Worm (Caenorhabditis elegans) whole organism, young adult: ENCODE data around the gene unc-44.

ENCODE experiments used
- B0035.1 ChIP-seq: sonication (generic microtip); optimal IDR thresholded peaks from 2 replicates; lab custom pipeline; 2016; ENCODE audit warnings: missing genetic modification characterization, mild to moderate bottlenecking, missing compliant biosample characterization, missing genotype, missing genetic modification reagents
- D2030.7 ChIP-seq: fragments of 200-800 bp; sonication (Bioruptor generic); IDR thresholded peaks from 2 replicates; pipeline ENCODE4 v1.3.6; 2022; ENCODE audit warnings: missing genetic modification reagents, missing genetic modification characterization, missing compliant biosample characterization
- F10E7.11 ChIP-seq: sonication (generic microtip); optimal IDR thresholded peaks from 2 replicates; lab custom pipeline; 2017; ENCODE audit warnings: mild to moderate bottlenecking, missing genetic modification characterization, moderate library complexity, missing compliant biosample characterization
- F52B5.7 ChIP-seq: sonication (generic microtip); optimal IDR thresholded peaks from 2 replicates; lab custom pipeline; 2016; ENCODE audit warnings: mild to moderate bottlenecking, missing genetic modification characterization, missing compliant biosample characterization
- T07F8.4 ChIP-seq: sonication (generic microtip); optimal IDR thresholded peaks from 2 replicates; lab custom pipeline; 2016; ENCODE audit warnings: mild to moderate bottlenecking, missing genetic modification characterization, moderate library complexity, missing compliant biosample characterization
- Y53G8AR.9 ChIP-seq: fragments of 200-800 bp; sonication (Bioruptor generic); conservative IDR thresholded peaks from 2 replicates; pipeline ENCODE4 v1.3.6; 2022; ENCODE audit warnings: missing genetic modification reagents, missing genetic modification characterization, missing compliant biosample characterization
- ama-1 ChIP-seq, 3 experiments: fragments of 150-350 bp in 1 of 3; sonication (generic microtip) in 2 of 3; optimal IDR thresholded peaks; 2 replicates each; lab custom pipeline; 2014 to 2018; ENCODE audit warnings: missing biosample characterization in 2 of 3, missing genetic modification characterization in 2 of 3, missing genetic modification reagents in 2 of 3
- atf-7 ChIP-seq: sonication (generic microtip); optimal IDR thresholded peaks from 2 replicates; lab custom pipeline; 2017; ENCODE audit warnings: mild to moderate bottlenecking, missing genetic modification characterization, missing compliant biosample characterization
- attf-5 ChIP-seq: fragments of 200-800 bp; sonication (Bioruptor generic); optimal IDR thresholded peaks from 2 replicates; lab custom pipeline; 2018; ENCODE audit warnings: mild to moderate bottlenecking, missing genetic modification characterization, missing compliant biosample characterization
- bed-2 ChIP-seq: fragments of 200-800 bp; sonication (Bioruptor generic); IDR thresholded peaks from 2 replicates; pipeline ENCODE4 v1.3.6; 2022; ENCODE audit warnings: missing genetic modification reagents, missing genetic modification characterization, missing compliant biosample characterization
- ccch-3 ChIP-seq: fragments of 200-800 bp; sonication (Bioruptor generic); optimal IDR thresholded peaks from 2 replicates; lab custom pipeline; 2018; ENCODE audit warnings: mild to moderate bottlenecking, missing genetic modification characterization, missing compliant biosample characterization
- ceh-100 ChIP-seq: fragments of 200-800 bp; sonication (Bioruptor generic); IDR thresholded peaks from 2 replicates; pipeline ENCODE4 v1.3.6; 2022; ENCODE audit warnings: missing genetic modification reagents, missing genetic modification characterization, missing compliant biosample characterization
- ceh-40 ChIP-seq: fragments of 200-800 bp; sonication (Bioruptor generic); IDR thresholded peaks from 2 replicates; pipeline ENCODE4 v1.3.6; 2022; ENCODE audit warnings: missing genetic modification characterization, missing compliant biosample characterization
- ceh-58 ChIP-seq: fragments of 200-800 bp; sonication (Bioruptor generic); IDR thresholded peaks from 2 replicates; pipeline ENCODE4 v1.3.6; 2022; ENCODE audit warnings: missing genetic modification characterization, missing compliant biosample characterization
- ceh-91 ChIP-seq: fragments of 200-800 bp; sonication (Bioruptor generic); IDR thresholded peaks from 2 replicates; pipeline ENCODE4 v1.3.6; 2022; ENCODE audit warnings: missing genetic modification reagents, missing genetic modification characterization, missing compliant biosample characterization
- efl-1 ChIP-seq: fragments of 150-350 bp; optimal IDR thresholded peaks from 2 replicates; lab custom pipeline; 2014; ENCODE audit warnings: missing biosample characterization, missing genetic modification reagents, missing genetic modification characterization
- egrh-3 ChIP-seq: fragments of 200-800 bp; sonication (Bioruptor generic); IDR thresholded peaks from 2 replicates; pipeline ENCODE4 v1.3.6; 2022; ENCODE audit warnings: missing genetic modification reagents, missing genetic modification characterization, missing compliant biosample characterization
- gei-17 ChIP-seq: fragments of 200-800 bp; sonication (Bioruptor generic); optimal IDR thresholded peaks from 2 replicates; lab custom pipeline; 2018; ENCODE audit warnings: mild to moderate bottlenecking, missing genetic modification characterization, missing compliant biosample characterization
- hmg-1.2 ChIP-seq: fragments of 200-800 bp; sonication (Bioruptor generic); IDR thresholded peaks from 2 replicates; pipeline ENCODE4 v1.3.6; 2022; ENCODE audit warnings: missing genetic modification reagents, missing genetic modification characterization, missing compliant biosample characterization
- hrde-1 ChIP-seq: sonication (generic microtip); optimal IDR thresholded peaks from 2 replicates; lab custom pipeline; 2016; ENCODE audit warnings: missing genetic modification characterization, mild to moderate bottlenecking, missing compliant biosample characterization, moderate library complexity, missing genotype, missing genetic modification reagents, borderline replicate concordance
- lin-26 ChIP-seq: fragments of 200-800 bp; sonication (Bioruptor generic); IDR thresholded peaks from 2 replicates; pipeline ENCODE4 v1.3.6; 2022; ENCODE audit warnings: missing genetic modification reagents, missing genetic modification characterization, missing compliant biosample characterization
- lin-35 ChIP-seq, 3 experiments: fragments of 150-350 bp in 2 of 3; sonication (generic microtip) in 1 of 3; optimal IDR thresholded peaks; 2 replicates each; lab custom pipeline; 2014 to 2018; ENCODE audit warnings: missing biosample characterization in 3 of 3, missing genetic modification characterization in 3 of 3, missing genetic modification reagents in 3 of 3
- lin-40 ChIP-seq: sonication (generic microtip); optimal IDR thresholded peaks from 2 replicates; lab custom pipeline; 2016; ENCODE audit warnings: missing genetic modification characterization, mild to moderate bottlenecking, missing compliant biosample characterization, missing genotype, missing genetic modification reagents
- lir-1 ChIP-seq: fragments of 200-800 bp; sonication (Bioruptor generic); conservative IDR thresholded peaks from 2 replicates; pipeline ENCODE4 v1.3.6; 2022; ENCODE audit warnings: missing genetic modification reagents, missing genetic modification characterization, missing compliant biosample characterization
- madf-3 ChIP-seq: fragments of 200-800 bp; sonication (Bioruptor generic); IDR thresholded peaks from 2 replicates; pipeline ENCODE4 v1.3.6; 2022; ENCODE audit warnings: missing genetic modification reagents, missing genetic modification characterization, missing compliant biosample characterization
- madf-6 ChIP-seq: fragments of 200-800 bp; sonication (Bioruptor generic); IDR thresholded peaks from 2 replicates; pipeline ENCODE4 v1.3.6; 2022; ENCODE audit warnings: missing genetic modification reagents, missing genetic modification characterization, missing compliant biosample characterization
- mel-28 ChIP-seq: sonication (generic microtip); optimal IDR thresholded peaks from 2 replicates; lab custom pipeline; 2016; ENCODE audit warnings: borderline replicate concordance, mild to moderate bottlenecking, missing genetic modification characterization, missing compliant biosample characterization
- nhr-27 ChIP-seq: fragments of 200-800 bp; sonication (Bioruptor generic); optimal IDR thresholded peaks from 2 replicates; lab custom pipeline; 2018; ENCODE audit warnings: mild to moderate bottlenecking, missing genetic modification characterization, moderate library complexity, missing compliant biosample characterization
- nhr-90 ChIP-seq: sonication (generic microtip); optimal IDR thresholded peaks from 2 replicates; lab custom pipeline; 2016; ENCODE audit warnings: missing genotype, mild to moderate bottlenecking, missing genetic modification characterization, missing compliant biosample characterization
- pbrm-1 ChIP-seq: fragments of 200-800 bp; sonication (Bioruptor generic); IDR thresholded peaks from 2 replicates; pipeline ENCODE4 v1.3.6; 2022; ENCODE audit warnings: missing genetic modification reagents, missing genetic modification characterization, missing compliant biosample characterization
- rec-8 ChIP-seq, 2 experiments: sonication (generic microtip); optimal IDR thresholded peaks; 2 replicates each; lab custom pipeline; 2016; ENCODE audit warnings: mild to moderate bottlenecking in 2 of 2, missing genetic modification characterization in 2 of 2, missing genetic modification reagents in 2 of 2, missing genotype in 2 of 2, missing biosample characterization in 1 of 2, missing compliant biosample characterization in 1 of 2, moderate library complexity in 1 of 2
- repo-1 ChIP-seq: sonication (generic microtip); optimal IDR thresholded peaks from 2 replicates; lab custom pipeline; 2017; ENCODE audit warnings: mild to moderate bottlenecking, missing genetic modification characterization, missing compliant biosample characterization
- sdz-38 ChIP-seq: sonication (generic microtip); optimal IDR thresholded peaks from 2 replicates; lab custom pipeline; 2016; ENCODE audit warnings: missing genotype, missing genetic modification characterization, missing compliant biosample characterization
- sea-2 ChIP-seq: fragments of 200-800 bp; sonication (Bioruptor generic); IDR thresholded peaks from 2 replicates; pipeline ENCODE4 v1.3.6; 2022; ENCODE audit warnings: missing genetic modification characterization, missing compliant biosample characterization
- snpc-4 ChIP-seq, 5 experiments: fragments of 150-350 bp in 1 of 5; sonication (generic microtip) in 4 of 5; optimal IDR thresholded peaks; 2 replicates each; lab custom pipeline; 2014 to 2018; ENCODE audit warnings: missing genetic modification characterization in 5 of 5, missing biosample characterization in 3 of 5, antibody characterized with exemption in 2 of 5, mild to moderate bottlenecking in 2 of 5, missing compliant biosample characterization in 2 of 5, missing genotype in 2 of 5, moderate library complexity in 2 of 5, missing genetic modification reagents in 1 of 5
- somi-1 ChIP-seq: fragments of 200-800 bp; sonication (Bioruptor generic); optimal IDR thresholded peaks from 2 replicates; lab custom pipeline; 2018; ENCODE audit warnings: mild to moderate bottlenecking, missing genetic modification characterization, missing compliant biosample characterization
- sptf-2 ChIP-seq: fragments of 200-800 bp; sonication (Bioruptor generic); optimal IDR thresholded peaks from 2 replicates; lab custom pipeline; 2018; ENCODE audit warnings: mild to moderate bottlenecking, missing genetic modification characterization, missing compliant biosample characterization
- xnd-1 ChIP-seq: sonication (generic microtip); optimal IDR thresholded peaks from 2 replicates; lab custom pipeline; 2016; ENCODE audit warnings: missing genotype, missing genetic modification reagents, missing genetic modification characterization, missing compliant biosample characterization
- ztf-18 ChIP-seq: sonication (generic microtip); optimal IDR thresholded peaks from 2 replicates; lab custom pipeline; 2016; ENCODE audit warnings: missing genotype, mild to moderate bottlenecking, missing genetic modification characterization, missing compliant biosample characterization
- ztf-22 ChIP-seq: fragments of 200-800 bp; sonication (Bioruptor generic); optimal IDR thresholded peaks from 2 replicates; lab custom pipeline; 2018; ENCODE audit warnings: mild to moderate bottlenecking, missing genetic modification characterization, moderate library complexity, missing compliant biosample characterization

Gene unc-44

ce11 chrIV:5940608-5941007 is 34.7 kb upstream of the unc-44 start:
- no peak for TF ChIP-seq D2030.7 (GFP tag; lab: Robert Waterston, UW)
- TF ChIP-seq sdz-38 (tag; lab: Kevin White, UChicago) = no peak
- TF ChIP-seq sea-2 (GFP tag; lab: Robert Waterston, UW) = no peak
- no peak for TF ChIP-seq somi-1 (GFP tag; lab: Kevin White, UChicago)
- no peak for TF ChIP-seq lin-35 (GFP tag; optimal IDR thresholded peaks at IDR 0.05; lab: Kevin White, UChicago)
- TF ChIP-seq gei-17 (GFP tag; lab: Kevin White, UChicago) = no peak
- TF ChIP-seq, all 124 proteins: peak for 0

- TF ChIP-seq snpc-4 (GFP tag; optimal IDR thresholded peaks at IDR 0.05; lab: Kevin White, UChicago) (no peak), snpc-4 (tag; optimal IDR thresholded peaks at IDR 0.05; lab: Kevin White, UChicago) (peak in 1 of 4 experiments; percentile 18), nhr-27 (tag; lab: Kevin White, UChicago) (no peak), hmg-1.2 (GFP tag; lab: Robert Waterston, UW) (peak; percentile 76; the same call in 1 of the 2 replicates)
Observed at ce11 chrIV:5941236-5941976, 34.0 kb upstream of the unc-44 start, which contains the start of gene pfkb-1.2. Gene pfkb-1.2, plus strand, starts transcription at chrIV:5941926.

DNA sequence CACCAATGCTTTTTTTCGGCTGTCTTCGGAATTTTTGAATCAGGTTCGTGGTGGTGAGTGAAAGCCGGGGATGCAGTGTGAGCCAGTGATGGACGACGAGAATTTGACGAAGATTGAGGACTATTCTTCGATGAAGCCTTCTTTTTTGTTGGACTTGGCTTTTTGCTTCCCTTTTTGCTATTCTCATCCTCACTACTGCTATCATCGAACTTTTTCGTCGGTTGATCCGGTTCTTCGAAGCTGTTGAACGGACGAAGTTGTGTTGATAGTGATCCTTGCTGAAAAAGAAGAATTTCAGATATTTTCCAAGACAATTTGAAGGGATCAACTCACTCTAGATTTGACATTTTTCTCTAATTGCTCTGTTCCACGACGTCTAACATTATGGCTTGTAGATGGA is 31.2 kb upstream of the unc-44 start:
- TF ChIP-seq ama-1 (optimal IDR thresholded peaks at IDR 0.05; lab: Kevin White, UChicago) (no peak), ama-1 (GFP tag; optimal IDR thresholded peaks at IDR 0.05; lab: Kevin White, UChicago) (no peak), sea-2 (GFP tag; lab: Robert Waterston, UW) (no peak), B0035.1 (tag; lab: Kevin White, UChicago) (no peak), sdz-38 (tag; lab: Kevin White, UChicago) (no peak), repo-1 (tag; lab: Kevin White, UChicago) (no peak), lin-26 (GFP tag; lab: Robert Waterston, UW) (no peak), ceh-58 (GFP tag; lab: Robert Waterston, UW) (no peak), efl-1 (GFP tag; lab: Kevin White, UChicago) (no peak)

ce11 chrIV:5945455-5945854 is 29.9 kb upstream of the unc-44 start:
- no peak for TF ChIP-seq F10E7.11 (tag; lab: Kevin White, UChicago)
- no peak for TF ChIP-seq attf-5 (GFP tag; lab: Kevin White, UChicago)
- no peak for TF ChIP-seq sea-2 (GFP tag; lab: Robert Waterston, UW)
- no peak for TF ChIP-seq sdz-38 (tag; lab: Kevin White, UChicago)
- TF ChIP-seq T07F8.4 (tag; lab: Kevin White, UChicago) = no peak
- no peak for TF ChIP-seq mel-28 (tag; lab: Kevin White, UChicago)
- TF ChIP-seq sptf-2 (GFP tag; lab: Kevin White, UChicago) = no peak
- TF ChIP-seq ccch-3 (GFP tag; lab: Kevin White, UChicago) = no peak
- no peak for TF ChIP-seq Y53G8AR.9 (GFP tag; lab: Robert Waterston, UW)
- TF ChIP-seq nhr-90 (tag; lab: Kevin White, UChicago) = no peak
- TF ChIP-seq snpc-4 (GFP tag; optimal IDR thresholded peaks at IDR 0.05; lab: Kevin White, UChicago) = no peak
- TF ChIP-seq snpc-4 (tag; optimal IDR thresholded peaks at IDR 0.05; lab: Kevin White, UChicago) = peak in 2 of 4 experiments; percentile 32 to 63
- no peak for TF ChIP-seq lin-40 (tag; lab: Kevin White, UChicago)
- no peak for TF ChIP-seq ztf-22 (GFP tag; lab: Kevin White, UChicago)
- TF ChIP-seq hrde-1 = no peak
- TF ChIP-seq madf-6 = peak; percentile 60
- TF ChIP-seq rec-8 (tag; optimal IDR thresholded peaks at IDR 0.05; lab: Kevin White, UChicago) = no peak
- no peak for TF ChIP-seq madf-3
- TF ChIP-seq atf-7 (tag; lab: Kevin White, UChicago) = no peak
- no peak for TF ChIP-seq egrh-3 (GFP tag; lab: Robert Waterston, UW)
- no peak for TF ChIP-seq lir-1 (GFP tag; lab: Robert Waterston, UW)
- peak; percentile 41 for TF ChIP-seq xnd-1 (tag; lab: Kevin White, UChicago)
- TF ChIP-seq B0035.1 (tag; lab: Kevin White, UChicago) = no peak
- TF ChIP-seq pbrm-1 (GFP tag; lab: Robert Waterston, UW) = no peak
- TF ChIP-seq bed-2 = no peak
- no peak for TF ChIP-seq ztf-18 (tag; lab: Kevin White, UChicago)
- TF ChIP-seq ceh-100 (GFP tag; lab: Robert Waterston, UW) = no peak
- TF ChIP-seq F52B5.7 = no peak
- no peak for TF ChIP-seq ceh-40 (GFP tag; lab: Robert Waterston, UW)
- peak; percentile 45 for TF ChIP-seq ceh-91
